Worm (Caenorhabditis elegans): ENCODE data around the gene ceh-62.

DNA sequence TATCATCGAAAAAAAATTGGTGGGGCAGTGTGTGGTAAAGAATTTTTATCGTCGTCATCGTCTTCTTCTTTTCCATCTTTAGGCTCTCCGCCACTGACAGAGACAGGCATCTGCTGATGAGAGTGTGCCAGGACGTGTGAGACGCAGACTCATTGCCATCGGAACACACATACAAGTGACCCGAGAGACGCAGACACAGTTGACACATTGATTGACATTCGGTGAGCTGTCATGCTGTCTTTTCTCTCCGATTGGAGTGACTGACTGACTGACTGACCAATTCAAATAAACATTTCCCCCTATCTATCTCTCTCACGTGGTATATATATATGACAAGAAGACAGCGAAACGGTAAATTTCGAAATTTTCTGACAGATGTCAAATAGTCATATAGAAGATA is 45.6 kb downstream of the ceh-62 start:
- TF ChIP-seq ceh-2 (tag; optimal IDR thresholded peaks at IDR 0.05): no peak
- TF ChIP-seq hlh-13 (GFP tag; optimal IDR thresholded peaks at IDR 0.05): no peak

Data from whole organism, late embryonic.